Fruit fly (Drosophila melanogaster) whole organism, pupa: ENCODE data around the gene CG17777.

Source experiments
- CG14655 ChIP-seq: fragments of 200-800 bp; sonication (Bioruptor generic); optimal IDR thresholded peaks from 3 replicates; lab custom pipeline; 2017; ENCODE audit warnings: mild to moderate bottlenecking, missing biosample characterization, missing genetic modification reagents, missing genetic modification characterization
- CG15710 ChIP-seq: fragments of 200-800 bp; sonication (Bioruptor generic); optimal IDR thresholded peaks from 2 replicates; lab custom pipeline; 2018; ENCODE audit warnings: missing biosample characterization, mild to moderate bottlenecking, missing genetic modification characterization, moderate library complexity
- CG32121 ChIP-seq: fragments of 200-800 bp; sonication (Bioruptor generic); IDR thresholded peaks from 2 replicates; pipeline ENCODE4 v1.3.6; 2022; ENCODE audit warnings: missing biosample characterization, missing genetic modification characterization
- CG34367 ChIP-seq: fragments of 200-800 bp; sonication (Bioruptor generic); optimal IDR thresholded peaks from 2 replicates; lab custom pipeline; 2018; ENCODE audit warnings: missing biosample characterization, mild to moderate bottlenecking, missing genetic modification characterization
- CG8301 ChIP-seq: fragments of 200-800 bp; sonication (Bioruptor generic); optimal IDR thresholded peaks from 2 replicates; lab custom pipeline; 2018; ENCODE audit warnings: missing biosample characterization, mild to moderate bottlenecking, missing genetic modification characterization
- EcR ChIP-seq: fragments of 200-800 bp; sonication (Bioruptor generic); optimal IDR thresholded peaks from 3 replicates; lab custom pipeline; 2019; ENCODE audit warnings: missing biosample characterization, missing genetic modification characterization, mild to moderate bottlenecking, moderate library complexity, missing genetic modification reagents
- Ets98B ChIP-seq: fragments of 200-800 bp; sonication (Bioruptor generic); IDR thresholded peaks from 2 replicates; pipeline ENCODE4 v1.3.6; 2022; ENCODE audit warnings: missing biosample characterization, missing genetic modification characterization
- Pif1A ChIP-seq: fragments of 200-800 bp; sonication (Bioruptor generic); optimal IDR thresholded peaks from 3 replicates; lab custom pipeline; 2016; ENCODE audit warnings: missing biosample characterization, missing genetic modification characterization
- Pif1B ChIP-seq: fragments of 200-800 bp; sonication (Bioruptor generic); optimal IDR thresholded peaks from 3 replicates; lab custom pipeline; 2016; ENCODE audit warnings: missing biosample characterization, missing genetic modification characterization
- fd96Ca ChIP-seq: fragments of 200-800 bp; sonication (Bioruptor generic); IDR thresholded peaks from 3 replicates; pipeline ENCODE4 v1.3.6; 2022; ENCODE audit warnings: missing biosample characterization, missing genetic modification characterization
- rn ChIP-seq: fragments of 200-800 bp; sonication (Bioruptor generic); IDR thresholded peaks from 2 replicates; pipeline ENCODE4 v1.3.6; 2022; ENCODE audit warnings: missing biosample characterization, missing genetic modification characterization

- TF ChIP-seq Ets98B (GFP tag; lab: Robert Waterston, UW) (no peak; the same call in 1 of the 2 replicates), CG34367 (tag; lab: Kevin White, UChicago) (peak; percentile 39), Pif1B (GFP tag; lab: Kevin White, UChicago) (no peak), fd96Ca (peak; percentile 71; the same call in 2 of the 3 replicates), rn (GFP tag; lab: Robert Waterston, UW) (no peak), CG14655 (GFP tag; lab: Kevin White, UChicago) (peak; percentile 60), CG15710 (peak; percentile 52), EcR (peak; percentile 8), Pif1A (GFP tag; lab: Kevin White, UChicago) (peak; percentile 54), CG32121 (GFP tag; lab: Robert Waterston, UW) (peak; percentile 52), CG8301 (tag; lab: Kevin White, UChicago) (peak; percentile 31)
Observed at dm6 chrX:2145690-2146470, 40.8 kb upstream of the CG17777 start.
